Fruit fly (Drosophila melanogaster) whole organism, embryonic: ENCODE results near the gene Tehao.
A peak's percentile ranks its signal among the peaks of the same experiment; 100 is the strongest.

ENCODE experiments used
- CG10959 ChIP-seq: fragments of 200-800 bp; sonication (Bioruptor generic); IDR thresholded peaks from 2 replicates; pipeline ENCODE4 v1.3.6; 2022; ENCODE audit warnings: missing biosample characterization, missing genetic modification characterization
- CTCF ChIP-seq: fragments of 200-800 bp; sonication (Bioruptor generic); optimal IDR thresholded peaks from 2 replicates; lab custom pipeline; 2017; ENCODE audit warnings: missing biosample characterization, mild to moderate bottlenecking, missing genetic modification characterization, moderate library complexity
- Ets65A ChIP-seq: fragments of 200-800 bp; sonication (Bioruptor generic); peaks from one replicate; lab custom pipeline; 2016; ENCODE audit warnings: missing biosample characterization, missing genetic modification characterization
- Hr51 ChIP-seq, 2 experiments: fragments of 200-800 bp; sonication (Bioruptor generic); optimal IDR thresholded peaks; 2 replicates in 1 of 2; 3 replicates in 1 of 2; lab custom pipeline; 2016 to 2018; ENCODE audit warnings: missing biosample characterization in 2 of 2, missing genetic modification characterization in 2 of 2, mild to moderate bottlenecking in 1 of 2, moderate library complexity in 1 of 2
- Meics ChIP-seq: fragments of 200-800 bp; sonication (Bioruptor generic); optimal IDR thresholded peaks from 2 replicates; lab custom pipeline; 2017; ENCODE audit warnings: missing biosample characterization, mild to moderate bottlenecking, missing genetic modification characterization
- ttk ChIP-seq: fragments of 200-800 bp; sonication (Bioruptor generic); IDR thresholded peaks from 2 replicates; pipeline ENCODE4 v2.1.2; 2022; ENCODE audit warnings: missing biosample characterization, missing genetic modification characterization

The Tehao gene

DNA sequence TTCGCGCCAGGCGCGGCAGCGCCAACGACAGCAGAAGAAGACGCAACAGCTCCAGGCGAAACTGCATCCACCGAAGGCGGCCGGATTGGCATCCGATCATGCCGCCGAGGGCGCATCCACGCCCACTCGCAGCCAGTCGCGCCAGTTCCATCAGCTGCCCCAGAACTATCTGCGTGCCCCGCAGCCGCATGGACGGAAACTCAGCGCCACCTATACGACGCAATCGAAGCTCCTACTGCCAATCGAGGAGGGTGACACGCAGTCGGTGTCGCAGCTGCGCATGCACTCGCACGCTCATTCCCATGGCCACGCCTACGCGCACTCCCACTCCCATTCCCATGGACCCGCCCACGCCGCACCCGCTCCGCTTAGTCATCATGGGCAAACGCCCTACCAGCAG is 39.8 kb downstream of the Tehao start:
- peak; percentile 61 for TF ChIP-seq CTCF (GFP tag; lab: Kevin White, UChicago)
- TF ChIP-seq Hr51 (GFP tag; optimal IDR thresholded peaks at IDR 0.05; lab: Kevin White, UChicago), result no peak
- 0 out of 2 replicates have a peak, but pooled peaks have one; percentile 16 for TF ChIP-seq CG10959 (GFP tag; lab: Robert Waterston, UW)
- TF ChIP-seq Ets65A (GFP tag; lab: Kevin White, UChicago), result peak; percentile 76

dm6 chr2L:13482258-13482657 is 46.8 kb downstream of the Tehao start:
- 0 out of 2 replicates have a peak, but pooled peaks have one; percentile 15 for TF ChIP-seq ttk
- TF ChIP-seq Meics (GFP tag; lab: Kevin White, UChicago), result no peak
- TF ChIP-seq, all 482 proteins: peak for 1
